Fruit fly (Drosophila melanogaster): ENCODE data around the gene CG12288.
A peak's percentile ranks its signal among the peaks of the same experiment; 100 is the strongest.

Gene CG12288

dm6 chr2L:16858466-16859007 is 43.5 kb downstream of the CG12288 start, which contains the start of gene CG31809 (continued):
- TF ChIP-seq ci (GFP tag; IDR thresholded peaks at IDR 0.05) (no peak), ftz-f1 (GFP tag; optimal IDR thresholded peaks at IDR 0.05) (no peak), bbx (GFP tag; IDR thresholded peaks at IDR 0.05; ENCODE audit: partially characterized antibody) (no peak), CG4820 (GFP tag; optimal IDR thresholded peaks at IDR 0.05) (no peak), grau (tag; optimal IDR thresholded peaks at IDR 0.05) (no peak), CG3281 (GFP tag; optimal IDR thresholded peaks at IDR 0.05) (no peak), ara (GFP tag; IDR thresholded peaks at IDR 0.05) (no peak), Hand (GFP tag; optimal IDR thresholded peaks at IDR 0.05) (no peak), CG17361 (GFP tag; IDR thresholded peaks at IDR 0.05) (no peak), dmrt11E (tag; optimal IDR thresholded peaks at IDR 0.05) (no peak), jumu (GFP tag; optimal IDR thresholded peaks at IDR 0.05) (no peak), CG14050 (GFP tag; IDR thresholded peaks at IDR 0.05) (no peak), wor (GFP tag; IDR thresholded peaks at IDR 0.05) (no peak), Usf (GFP tag; optimal IDR thresholded peaks at IDR 0.05) (no peak), MTF-1 (GFP tag; optimal IDR thresholded peaks at IDR 0.05; ENCODE audit: borderline replicate concordance) (peak; percentile 13), tin (GFP tag; optimal IDR thresholded peaks at IDR 0.05) (no peak), Doc2 (GFP tag; IDR thresholded peaks at IDR 0.05) (no peak), Asciz (GFP tag; optimal IDR thresholded peaks at IDR 0.05) (no peak), D19A (tag; optimal IDR thresholded peaks at IDR 0.05) (peak; percentile 13), CG1647 (GFP tag; optimal IDR thresholded peaks at IDR 0.05) (no peak), CG11504 (tag; optimal IDR thresholded peaks at IDR 0.05) (peak; percentile 3), unc-4 (GFP tag; IDR thresholded peaks at IDR 0.05; ENCODE audit: partially characterized antibody) (no peak), CG11456 (GFP tag; IDR thresholded peaks at IDR 0.05) (no peak), CG16863 (GFP tag; optimal IDR thresholded peaks at IDR 0.05) (no peak), yki (optimal IDR thresholded peaks at IDR 0.05) (no peak), CG17829 (tag; optimal IDR thresholded peaks at IDR 0.05) (no peak), CG9609 (GFP tag; optimal IDR thresholded peaks at IDR 0.05) (no peak), CG14860 (GFP tag; IDR thresholded peaks at IDR 0.05; ENCODE audit: partially characterized antibody) (no peak), hkb (optimal IDR thresholded peaks at IDR 0.05) (no peak), hkb (GFP tag; IDR thresholded peaks at IDR 0.05) (peak; percentile 38; the same call in 1 of the 2 replicates), CG3163 (GFP tag; optimal IDR thresholded peaks at IDR 0.05) (peak; percentile 71), h (optimal IDR thresholded peaks at IDR 0.05) (no peak), ham (GFP tag; IDR thresholded peaks at IDR 0.05) (no peak), Atf6 (GFP tag; IDR thresholded peaks at IDR 0.05) (no peak), wek (GFP tag; optimal IDR thresholded peaks at IDR 0.05) (peak; percentile 47), CG7357 (GFP tag; IDR thresholded peaks at IDR 0.05) (no peak), Sin3A (optimal IDR thresholded peaks at IDR 0.05) (no peak), Rfx (GFP tag; IDR thresholded peaks at IDR 0.05) (no peak), CG10366 (GFP tag; IDR thresholded peaks at IDR 0.05) (peak; percentile 7; the same call in 1 of the 2 replicates)

- TF ChIP-seq cwo (GFP tag; optimal IDR thresholded peaks at IDR 0.05): peak; percentile 42
- peak; percentile 63; the same call in 1 of the 2 replicates for TF ChIP-seq onecut (GFP tag; IDR thresholded peaks at IDR 0.05)
- TF ChIP-seq abd-A (tag; optimal IDR thresholded peaks at IDR 0.05): no peak
- TF ChIP-seq CG3163 (GFP tag; optimal IDR thresholded peaks at IDR 0.05): peak; percentile 75
- TF ChIP-seq CG13287 (GFP tag; IDR thresholded peaks at IDR 0.05; ENCODE audit: partially characterized antibody): no peak
- TF ChIP-seq CG18764 (GFP tag; optimal IDR thresholded peaks at IDR 0.05): no peak
- TF ChIP-seq grn (GFP tag; optimal IDR thresholded peaks at IDR 0.05): peak; percentile 85
- TF ChIP-seq gcm2 (GFP tag; optimal IDR thresholded peaks at IDR 0.05): no peak
- peak; percentile 19 for TF ChIP-seq CG2678 (tag; optimal IDR thresholded peaks at IDR 0.05)
- TF ChIP-seq Blimp-1 (GFP tag; optimal IDR thresholded peaks at IDR 0.05): no peak
- TF ChIP-seq CG15073 (GFP tag; optimal IDR thresholded peaks at IDR 0.05): no peak
- TF ChIP-seq Hr3 (GFP tag; optimal IDR thresholded peaks at IDR 0.05): no peak
- TF ChIP-seq CG34376 (GFP tag; optimal IDR thresholded peaks at IDR 0.05): peak; percentile 70
- TF ChIP-seq az2 (GFP tag; optimal IDR thresholded peaks at IDR 0.05): no peak
- TF ChIP-seq CG6854 (GFP tag; optimal IDR thresholded peaks at IDR 0.05): no peak
- no peak for TF ChIP-seq sim (GFP tag; IDR thresholded peaks at IDR 0.05)
- TF ChIP-seq sqz (GFP tag; optimal IDR thresholded peaks at IDR 0.05): peak; percentile 9
Observed at dm6 chr2L:16857665-16858064, 44.4 kb downstream of the CG12288 start.

All from whole organism, embryonic.